Worm (Caenorhabditis elegans) whole organism, L4 larva: ENCODE data around the gene kcc-2.

ENCODE experiments used
- D1046.2 ChIP-seq: fragments of 200-800 bp; sonication (Bioruptor generic); IDR thresholded peaks from 2 replicates; pipeline ENCODE4 v1.3.6; 2022; ENCODE audit warnings: missing genetic modification characterization, missing compliant biosample characterization
- F10B5.3 ChIP-seq: sonication (generic microtip); optimal IDR thresholded peaks from 2 replicates; lab custom pipeline; 2016; ENCODE audit warnings: mild to moderate bottlenecking, missing genetic modification characterization, missing compliant biosample characterization
- F26F4.8 ChIP-seq: fragments of 200-800 bp; sonication (Bioruptor generic); conservative IDR thresholded peaks from 2 replicates; pipeline ENCODE4 v1.3.6; 2022; ENCODE audit warnings: missing genetic modification characterization, missing compliant biosample characterization
- F49E8.2 ChIP-seq: sonication (generic microtip); optimal IDR thresholded peaks from 2 replicates; lab custom pipeline; 2016; ENCODE audit warnings: missing compliant biosample characterization, mild to moderate bottlenecking, missing genetic modification characterization, borderline replicate concordance
- T26A8.4 ChIP-seq: fragments of 200-800 bp; sonication (Bioruptor generic); IDR thresholded peaks from 2 replicates; pipeline ENCODE4 v1.3.6; 2022; ENCODE audit warnings: missing genetic modification characterization, missing compliant biosample characterization
- Y48G9A.11 ChIP-seq: fragments of 200-800 bp; sonication (Bioruptor generic); IDR thresholded peaks from 2 replicates; pipeline ENCODE4 v1.3.6; 2022; ENCODE audit warnings: missing genetic modification reagents, missing genetic modification characterization, missing compliant biosample characterization
- aly-2 ChIP-seq: sonication (generic microtip); optimal IDR thresholded peaks from 2 replicates; lab custom pipeline; 2018; ENCODE audit warnings: missing biosample characterization, missing genetic modification characterization
- arid-1 ChIP-seq: fragments of 200-800 bp; sonication (Bioruptor generic); conservative IDR thresholded peaks from 2 replicates; pipeline ENCODE4 v1.3.6; 2022; ENCODE audit warnings: missing genetic modification reagents, missing genetic modification characterization, missing compliant biosample characterization
- ceh-20 ChIP-seq: fragments of 200-800 bp; sonication (Bioruptor generic); IDR thresholded peaks from 2 replicates; pipeline ENCODE4 v1.3.6; 2022; ENCODE audit warnings: missing genetic modification reagents, missing genetic modification characterization, missing compliant biosample characterization
- ceh-44 ChIP-seq: fragments of 200-800 bp; sonication (Bioruptor generic); IDR thresholded peaks from 2 replicates; pipeline ENCODE4 v1.3.6; 2022; ENCODE audit warnings: missing genetic modification reagents, missing genetic modification characterization, missing compliant biosample characterization
- ctbp-1 ChIP-seq: fragments of 200-800 bp; sonication (Bioruptor generic); IDR thresholded peaks from 2 replicates; pipeline ENCODE4 v1.3.6; 2022; ENCODE audit warnings: missing genetic modification reagents, missing genetic modification characterization, missing compliant biosample characterization
- daf-8 ChIP-seq: fragments of 200-800 bp; sonication (Bioruptor generic); IDR thresholded peaks from 2 replicates; pipeline ENCODE4 v1.3.6; 2022; ENCODE audit warnings: missing genetic modification characterization, missing compliant biosample characterization
- dmd-6 ChIP-seq: fragments of 200-800 bp; sonication (Bioruptor generic); IDR thresholded peaks from 2 replicates; pipeline ENCODE4 v1.3.6; 2022; ENCODE audit warnings: missing genetic modification reagents, missing genetic modification characterization, missing compliant biosample characterization
- duxl-1 ChIP-seq: sonication (generic microtip); optimal IDR thresholded peaks from 2 replicates; lab custom pipeline; 2016; ENCODE audit warnings: mild to moderate bottlenecking, missing genetic modification characterization, moderate library complexity, missing compliant biosample characterization; ENCODE audit not compliant: poor library complexity
- dve-1 ChIP-seq: sonication (generic microtip); optimal IDR thresholded peaks from 2 replicates; lab custom pipeline; 2017; ENCODE audit warnings: antibody characterized with exemption, mild to moderate bottlenecking, missing genetic modification characterization, missing compliant biosample characterization; ENCODE audit not compliant: insufficient read depth
- egl-27 ChIP-seq: sonication (generic microtip); optimal IDR thresholded peaks from 3 replicates; lab custom pipeline; 2017; ENCODE audit warnings: missing biosample characterization, missing genetic modification reagents, missing genetic modification characterization
- egl-43 ChIP-seq: fragments of 200-800 bp; sonication (Bioruptor generic); IDR thresholded peaks from 2 replicates; pipeline ENCODE4 v1.3.6; 2022; ENCODE audit warnings: missing genetic modification reagents, missing genetic modification characterization, missing compliant biosample characterization
- gei-8 ChIP-seq: fragments of 200-800 bp; sonication (Bioruptor generic); optimal IDR thresholded peaks from 2 replicates; lab custom pipeline; 2018; ENCODE audit warnings: mild to moderate bottlenecking, missing genetic modification characterization, missing compliant biosample characterization
- hif-1 ChIP-seq, 2 experiments: sonication (generic microtip); optimal IDR thresholded peaks; 2 replicates each; lab custom pipeline; 2016 to 2017; ENCODE audit warnings: missing compliant biosample characterization in 2 of 2, missing genetic modification characterization in 2 of 2, missing genetic modification reagents in 2 of 2, missing genotype in 2 of 2, mild to moderate bottlenecking in 1 of 2
- hlh-11 ChIP-seq: fragments of 200-800 bp; sonication (Bioruptor generic); optimal IDR thresholded peaks from 2 replicates; lab custom pipeline; 2018; ENCODE audit warnings: mild to moderate bottlenecking, missing genetic modification characterization, missing compliant biosample characterization
- lim-7 ChIP-seq: fragments of 200-800 bp; sonication (Bioruptor generic); IDR thresholded peaks from 2 replicates; pipeline ENCODE4 v1.3.6; 2022; ENCODE audit warnings: missing genetic modification characterization, missing compliant biosample characterization
- lin-13 ChIP-seq: fragments of 150-350 bp; optimal IDR thresholded peaks from 2 replicates; lab custom pipeline; 2014; ENCODE audit warnings: missing biosample characterization, missing genetic modification reagents, missing genetic modification characterization
- lin-38 ChIP-seq: fragments of 200-800 bp; sonication (Bioruptor generic); IDR thresholded peaks from 2 replicates; pipeline ENCODE4 v1.3.6; 2022; ENCODE audit warnings: missing genetic modification reagents, missing genetic modification characterization, missing compliant biosample characterization
- lin-39 ChIP-seq: fragments of 150-350 bp; optimal IDR thresholded peaks from 2 replicates; lab custom pipeline; 2014; ENCODE audit warnings: missing biosample characterization, missing genetic modification reagents, missing genetic modification characterization
- lir-3 ChIP-seq: sonication (generic microtip); optimal IDR thresholded peaks from 2 replicates; lab custom pipeline; 2016; ENCODE audit warnings: mild to moderate bottlenecking, missing genetic modification characterization, missing compliant biosample characterization
- lsy-2 ChIP-seq, 2 experiments: fragments of 150-350 bp in 1 of 2; sonication (generic microtip) in 1 of 2; optimal IDR thresholded peaks; 2 replicates each; lab custom pipeline; 2014 to 2017; ENCODE audit warnings: missing biosample characterization in 2 of 2, missing genetic modification characterization in 2 of 2
- madf-5 ChIP-seq, 2 experiments: fragments of 200-800 bp; sonication (Bioruptor generic); IDR thresholded peaks; 2 replicates each; pipeline ENCODE4 v1.3.6; 2022; ENCODE audit warnings: missing compliant biosample characterization in 2 of 2, missing genetic modification characterization in 2 of 2
- nhr-111 ChIP-seq: fragments of 200-800 bp; sonication (Bioruptor generic); optimal IDR thresholded peaks from 2 replicates; lab custom pipeline; 2018; ENCODE audit warnings: mild to moderate bottlenecking, missing genetic modification characterization, missing compliant biosample characterization
- nhr-6 ChIP-seq: fragments of 150-350 bp; optimal IDR thresholded peaks from 2 replicates; lab custom pipeline; 2014; ENCODE audit warnings: missing biosample characterization, missing genetic modification characterization
- nhr-76 ChIP-seq: fragments of 150-350 bp; optimal IDR thresholded peaks from 2 replicates; lab custom pipeline; 2014; ENCODE audit warnings: missing biosample characterization, missing genetic modification characterization
- pha-4 ChIP-seq, 2 experiments: fragments of 150-350 bp in 1 of 2; fragments of 200-800 bp in 1 of 2; sonication (Bioruptor generic) in 1 of 2; IDR thresholded peaks in 1 of 2; optimal IDR thresholded peaks in 1 of 2; 2 replicates each; pipeline versions ENCODE4 v1.3.6 to Lab custom; 2014 to 2022; ENCODE audit warnings: missing genetic modification characterization in 2 of 2, missing genetic modification reagents in 2 of 2, missing biosample characterization in 1 of 2, missing compliant biosample characterization in 1 of 2
- rbr-2 ChIP-seq: sonication (generic microtip); optimal IDR thresholded peaks from 2 replicates; lab custom pipeline; 2016; ENCODE audit warnings: missing genotype, missing genetic modification characterization, missing compliant biosample characterization
- set-16 ChIP-seq: fragments of 200-800 bp; sonication (Bioruptor generic); IDR thresholded peaks from 2 replicates; pipeline ENCODE4 v1.3.6; 2022; ENCODE audit warnings: missing genetic modification reagents, missing genetic modification characterization, missing compliant biosample characterization
- snpc-1.2 ChIP-seq: fragments of 200-800 bp; sonication (Bioruptor generic); IDR thresholded peaks from 2 replicates; pipeline ENCODE4 v1.3.6; 2022; ENCODE audit warnings: missing genetic modification reagents, missing genetic modification characterization, missing compliant biosample characterization
- spr-3 ChIP-seq: fragments of 200-800 bp; sonication (Bioruptor generic); optimal IDR thresholded peaks from 2 replicates; lab custom pipeline; 2018; ENCODE audit warnings: mild to moderate bottlenecking, missing genetic modification characterization, missing compliant biosample characterization
- tag-97 ChIP-seq: fragments of 200-800 bp; sonication (Bioruptor generic); IDR thresholded peaks from 2 replicates; pipeline ENCODE4 v1.3.6; 2022; ENCODE audit warnings: missing genetic modification characterization, missing compliant biosample characterization
- unc-62 ChIP-seq, 3 experiments: fragments of 150-350 bp in 1 of 3; sonication (generic microtip); optimal IDR thresholded peaks in 2 of 3; peaks in 1 of 3; 1 replicate in 1 of 3; 2 replicates in 2 of 3; lab custom pipeline; 2014 to 2017; ENCODE audit warnings: missing biosample characterization in 3 of 3, missing genetic modification characterization in 3 of 3, missing genetic modification reagents in 3 of 3, missing genotype in 1 of 3
- zfp-2 ChIP-seq: sonication (generic microtip); optimal IDR thresholded peaks from 2 replicates; lab custom pipeline; 2016; ENCODE audit warnings: mild to moderate bottlenecking, missing genetic modification characterization, missing compliant biosample characterization
- zfp-3 ChIP-seq: fragments of 200-800 bp; sonication (Bioruptor generic); conservative IDR thresholded peaks from 2 replicates; pipeline ENCODE4 v1.3.6; 2022; ENCODE audit warnings: missing genetic modification reagents, missing genetic modification characterization, missing compliant biosample characterization

Gene kcc-2

DNA sequence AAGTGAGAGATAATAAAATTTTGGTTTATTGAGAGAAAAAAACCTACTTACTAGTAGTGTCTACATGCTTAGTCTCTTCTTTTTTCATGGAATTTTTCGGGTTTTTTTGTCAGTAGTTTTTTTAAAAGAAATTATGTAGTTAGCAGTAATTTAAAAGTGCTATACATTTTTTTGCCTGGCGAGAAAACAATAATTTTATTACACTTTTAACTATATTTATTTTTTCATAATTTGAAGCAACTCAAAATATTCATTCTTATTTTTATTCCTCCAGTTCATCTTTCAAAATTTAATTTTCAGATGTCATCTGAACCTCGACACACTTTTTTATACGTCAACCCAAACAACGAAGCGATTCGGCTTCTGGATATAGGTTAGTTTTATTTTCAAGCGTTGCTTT is at the start of gene kcc-2:
Gene kcc-2 (plus strand): TSS at position 301 of the 400 bp plus-strand sequence.
- TF ChIP-seq zfp-2 (no peak), lir-3 (tag; lab: Kevin White, UChicago) (no peak)

ce11 chrIV:6005655-6006054 is 35.1 kb upstream of the kcc-2 start:
- no peak for TF ChIP-seq lin-38 (GFP tag; lab: Robert Waterston, UW)
- no peak for TF ChIP-seq aly-2
- no peak for TF ChIP-seq arid-1 (GFP tag; lab: Robert Waterston, UW)
- TF ChIP-seq nhr-111, result no peak
- no peak for TF ChIP-seq zfp-3 (GFP tag; lab: Robert Waterston, UW)
- no peak for TF ChIP-seq rbr-2 (tag; lab: Kevin White, UChicago)
- TF ChIP-seq pha-4 (GFP tag; IDR thresholded peaks at IDR 0.05; lab: Robert Waterston, UW), result no peak
- TF ChIP-seq pha-4 (tag; optimal IDR thresholded peaks at IDR 0.05; lab: Kevin White, UChicago), result no peak
- no peak for TF ChIP-seq egl-27 (tag; lab: Kevin White, UChicago)
- no peak for TF ChIP-seq ctbp-1 (GFP tag; lab: Robert Waterston, UW)
- TF ChIP-seq dmd-6, result no peak
- no peak for TF ChIP-seq lin-39 (tag; lab: Kevin White, UChicago)
- TF ChIP-seq tag-97 (GFP tag; lab: Robert Waterston, UW), result 0 out of 2 replicates have a peak, but pooled peaks have one; percentile 62
- TF ChIP-seq hlh-11 (tag; lab: Kevin White, UChicago), result no peak
- no peak for TF ChIP-seq F10B5.3
- no peak for TF ChIP-seq ceh-20
- TF ChIP-seq duxl-1, result no peak
- no peak for TF ChIP-seq Y48G9A.11 (GFP tag; lab: Robert Waterston, UW)
- TF ChIP-seq lin-13, result no peak
- TF ChIP-seq nhr-76 (tag; lab: Kevin White, UChicago), result no peak
- TF ChIP-seq spr-3 (GFP tag; lab: Kevin White, UChicago), result peak; percentile 9
- TF ChIP-seq ceh-44, result no peak
- TF ChIP-seq F26F4.8 (GFP tag; lab: Robert Waterston, UW), result no peak
- no peak for TF ChIP-seq hif-1 (tag; optimal IDR thresholded peaks at IDR 0.05; lab: Kevin White, UChicago)
- TF ChIP-seq madf-5 (GFP tag; IDR thresholded peaks at IDR 0.05; lab: Robert Waterston, UW), result 0 out of 4 replicates have a peak, but pooled peaks of 1 of the 2 experiments have one; percentile 63
- TF ChIP-seq dve-1, result no peak
- 0 out of 2 replicates have a peak, but pooled peaks have one; percentile 17 for TF ChIP-seq daf-8 (GFP tag; lab: Robert Waterston, UW)
- peak; percentile 74 for TF ChIP-seq egl-43
- 0 out of 2 replicates have a peak, but pooled peaks have one; percentile 34 for TF ChIP-seq lim-7 (GFP tag; lab: Robert Waterston, UW)
- TF ChIP-seq nhr-6 (tag; lab: Kevin White, UChicago), result no peak
- no peak for TF ChIP-seq lsy-2 (tag; optimal IDR thresholded peaks at IDR 0.05; lab: Kevin White, UChicago)
- no peak for TF ChIP-seq D1046.2 (GFP tag; lab: Robert Waterston, UW)
- no peak for TF ChIP-seq F49E8.2 (tag; lab: Kevin White, UChicago)
- 0 out of 2 replicates have a peak, but pooled peaks have one; percentile 25 for TF ChIP-seq snpc-1.2 (GFP tag; lab: Robert Waterston, UW)
- TF ChIP-seq set-16, result peak; percentile 55; the same call in 1 of the 2 replicates
- no peak for TF ChIP-seq T26A8.4 (GFP tag; lab: Robert Waterston, UW)
- TF ChIP-seq, all 104 proteins: peak for 8

ce11 chrIV:6010274-6010673 is 30.5 kb upstream of the kcc-2 start:
- TF ChIP-seq set-16, result peak; percentile 61
- no peak for TF ChIP-seq gei-8
- TF ChIP-seq unc-62 (GFP tag; optimal IDR thresholded peaks at IDR 0.05 in 1 of 2; lab: Kevin White, UChicago), result peak in 1 of 2 experiments; percentile 36
- TF ChIP-seq unc-62 (tag; optimal IDR thresholded peaks at IDR 0.05; lab: Kevin White, UChicago), result no peak
